Worm (Caenorhabditis elegans) whole organism, L4/young adult: Measurements from ENCODE around the gene C13A2.10.

Experiments used
- dao-5 ChIP-seq: sonication (generic microtip); optimal IDR thresholded peaks from 2 replicates; lab custom pipeline; 2016; ENCODE audit warnings: missing genotype, missing genetic modification characterization, moderate library complexity, missing compliant biosample characterization

The C13A2.10 gene

DNA sequence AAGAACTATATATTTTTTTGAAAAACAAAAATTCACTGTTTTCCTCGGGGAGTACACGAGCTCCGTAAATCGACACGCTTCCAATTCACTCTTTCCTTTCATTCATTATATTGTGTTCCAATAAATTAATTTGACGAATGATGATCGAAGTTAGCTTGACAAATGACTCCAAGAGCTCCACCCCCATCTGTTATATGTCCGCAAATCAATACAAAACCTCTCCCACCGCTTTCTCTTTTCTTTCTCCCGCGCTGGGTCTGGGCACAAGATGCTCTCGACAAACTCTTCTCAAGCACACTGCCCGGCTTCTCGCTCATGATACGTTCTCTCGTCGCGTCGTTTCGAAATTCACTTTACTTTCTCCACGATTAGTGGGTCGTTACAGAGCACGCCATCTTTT lies 51.0 kb downstream of the C13A2.10 start, which contains the start of gene C13F10.1:
C13F10.1 (plus strand) TSS at position 138 of the 400 bp plus-strand sequence.
- TF ChIP-seq dao-5: no peak
